Worm (Caenorhabditis elegans): Measurements from ENCODE around the gene C28F5.1.

DNA sequence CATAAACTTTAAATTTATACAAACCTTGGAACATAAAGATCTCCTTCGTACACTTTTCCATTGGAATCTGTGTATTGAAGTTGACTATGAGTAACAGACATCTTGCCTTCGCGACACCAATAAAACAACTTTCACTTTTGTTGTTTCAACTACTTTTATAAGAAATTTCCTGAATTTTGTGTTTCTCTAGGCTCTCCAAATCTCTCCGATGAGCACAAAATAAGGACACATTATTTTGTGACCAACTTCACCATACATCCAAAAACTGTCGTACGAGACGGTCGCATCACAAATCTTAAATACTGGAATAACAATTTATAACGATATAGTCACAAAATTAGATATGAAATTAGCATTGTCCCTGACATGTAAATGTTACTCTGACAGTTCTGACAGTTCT is 46.4 kb upstream of the C28F5.1 start, which contains the start of gene D1022.5:
- no peak for TF ChIP-seq ceh-36 (tag; optimal IDR thresholded peaks at IDR 0.05)
- TF ChIP-seq aly-1 (tag; optimal IDR thresholded peaks at IDR 0.05) = no peak
- no peak for TF ChIP-seq flt-1 (GFP tag; IDR thresholded peaks at IDR 0.05)
- no peak for TF ChIP-seq sea-1 (GFP tag; conservative IDR thresholded peaks at IDR 0.05)
- no peak for TF ChIP-seq ama-1 (optimal IDR thresholded peaks at IDR 0.05)
- TF ChIP-seq tra-4 (tag; optimal IDR thresholded peaks at IDR 0.05) = no peak
- TF ChIP-seq hnd-1 (tag; optimal IDR thresholded peaks at IDR 0.05) = no peak
- no peak for TF ChIP-seq B0310.2 (tag; optimal IDR thresholded peaks at IDR 0.05)
- no peak for TF ChIP-seq hmbx-1 (tag; optimal IDR thresholded peaks at IDR 0.05)
- TF ChIP-seq tbx-37 (GFP tag; conservative IDR thresholded peaks at IDR 0.05) = no peak

Data from whole organism, early embryonic.